Fruit fly (Drosophila melanogaster): ENCODE measurements around the gene CG9643.

The CG9643 gene

DNA sequence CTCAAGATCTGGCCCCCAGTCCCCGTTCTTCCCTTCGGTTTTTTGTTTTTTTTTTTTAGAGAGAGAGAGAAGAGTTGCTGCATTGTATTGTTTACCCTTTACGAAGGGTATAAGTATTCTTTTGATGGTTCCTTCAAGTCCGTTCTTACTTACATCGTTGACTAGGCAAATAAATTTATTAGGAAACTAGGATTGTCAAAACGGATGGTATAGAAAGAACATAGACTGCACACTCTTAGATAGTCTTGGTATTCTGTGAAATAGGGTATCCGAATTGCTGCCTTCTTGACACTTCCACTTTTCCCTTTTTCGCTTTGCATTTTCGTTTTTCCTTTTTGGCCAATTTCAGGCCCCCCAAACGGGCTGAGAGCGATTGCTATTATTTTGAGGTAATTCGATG, 32.4 kb upstream of the CG9643 start:
- TF ChIP-seq CrebA (GFP tag; optimal IDR thresholded peaks at IDR 0.05; ENCODE audit: borderline replicate concordance) (no peak), Hr78 (GFP tag; optimal IDR thresholded peaks at IDR 0.05) (no peak), Rel (GFP tag; optimal IDR thresholded peaks at IDR 0.05) (no peak), Rel (tag; optimal IDR thresholded peaks at IDR 0.05) (no peak), woc (GFP tag; optimal IDR thresholded peaks at IDR 0.05) (peak; percentile 61), CG9705 (GFP tag; optimal IDR thresholded peaks at IDR 0.05) (no peak), Vsx2 (GFP tag; optimal IDR thresholded peaks at IDR 0.05; ENCODE audit: partially characterized antibody) (no peak), pan (optimal IDR thresholded peaks at IDR 0.05) (no peak), Hr83 (GFP tag; optimal IDR thresholded peaks at IDR 0.05; ENCODE audit: poor library complexity, severe bottlenecking) (no peak), Sp1 (GFP tag; optimal IDR thresholded peaks at IDR 0.05) (peak; percentile 68), N (GFP tag; optimal IDR thresholded peaks at IDR 0.05) (no peak), sage (GFP tag; optimal IDR thresholded peaks at IDR 0.05) (no peak), dl (GFP tag; optimal IDR thresholded peaks at IDR 0.05; ENCODE audit: insufficient read depth in 1 of 2, partially characterized antibody in 2 of 2) (no peak), rgr (GFP tag; optimal IDR thresholded peaks at IDR 0.05) (peak; percentile 71), dsf (GFP tag; optimal IDR thresholded peaks at IDR 0.05; ENCODE audit: borderline replicate concordance) (no peak), Myc (optimal IDR thresholded peaks at IDR 0.05) (no peak), Dif (GFP tag; optimal IDR thresholded peaks at IDR 0.05; ENCODE audit: partially characterized antibody) (no peak), jim (GFP tag; optimal IDR thresholded peaks at IDR 0.05) (peak; percentile 42), tai (GFP tag; optimal IDR thresholded peaks at IDR 0.05) (no peak), Mio (GFP tag; optimal IDR thresholded peaks at IDR 0.05) (no peak), GATAd (GFP tag; optimal IDR thresholded peaks at IDR 0.05) (no peak), CG32264 (GFP tag; optimal IDR thresholded peaks at IDR 0.05) (peak; percentile 46), psq (GFP tag; optimal IDR thresholded peaks at IDR 0.05) (peak; percentile 68), brk (GFP tag; optimal IDR thresholded peaks at IDR 0.05) (no peak), OdsH (GFP tag; optimal IDR thresholded peaks at IDR 0.05) (peak; percentile 69), Abd-B (GFP tag; optimal IDR thresholded peaks at IDR 0.05) (no peak), fru (GFP tag; optimal IDR thresholded peaks at IDR 0.05) (peak; percentile 80), usp (GFP tag; optimal IDR thresholded peaks at IDR 0.05) (no peak), foxo (GFP tag; optimal IDR thresholded peaks at IDR 0.05) (peak in 1 of 2 experiments; percentile 67), lola (GFP tag; optimal IDR thresholded peaks at IDR 0.05) (no peak), ey (GFP tag; optimal IDR thresholded peaks at IDR 0.05) (peak; percentile 66), Hnf4 (GFP tag; optimal IDR thresholded peaks at IDR 0.05) (no peak), br (GFP tag; optimal IDR thresholded peaks at IDR 0.05) (peak; percentile 78), Dfd (GFP tag; optimal IDR thresholded peaks at IDR 0.05) (no peak), sv (GFP tag; optimal IDR thresholded peaks at IDR 0.05) (no peak), Jra (GFP tag; optimal IDR thresholded peaks at IDR 0.05) (no peak), h (GFP tag; optimal IDR thresholded peaks at IDR 0.05) (peak; percentile 74), HLH106 (tag; optimal IDR thresholded peaks at IDR 0.05) (peak; percentile 69), dmrt93B (GFP tag; optimal IDR thresholded peaks at IDR 0.05) (peak; percentile 38)

DNA sequence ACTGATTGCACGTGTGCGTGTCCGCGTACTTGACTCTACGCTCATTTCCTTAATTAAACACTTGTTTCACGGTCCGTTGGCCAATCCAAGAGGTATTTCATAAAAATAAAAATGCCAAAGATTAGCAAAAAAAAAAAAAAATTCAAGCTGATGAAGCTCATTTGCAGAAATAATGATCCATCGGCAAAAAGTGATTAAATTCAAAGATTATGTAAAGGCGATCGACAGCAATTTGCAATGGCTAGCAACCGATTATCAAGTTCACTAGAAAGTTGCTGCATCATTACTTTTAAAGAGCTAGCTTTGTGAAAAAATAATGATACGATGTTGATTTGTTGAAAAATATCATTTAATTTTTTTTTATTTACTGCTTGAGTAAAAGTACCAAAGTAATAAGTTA, 30.4 kb upstream of the CG9643 start:
- TF ChIP-seq N (GFP tag; optimal IDR thresholded peaks at IDR 0.05), result no peak
- no peak for TF ChIP-seq pan (optimal IDR thresholded peaks at IDR 0.05)

DNA sequence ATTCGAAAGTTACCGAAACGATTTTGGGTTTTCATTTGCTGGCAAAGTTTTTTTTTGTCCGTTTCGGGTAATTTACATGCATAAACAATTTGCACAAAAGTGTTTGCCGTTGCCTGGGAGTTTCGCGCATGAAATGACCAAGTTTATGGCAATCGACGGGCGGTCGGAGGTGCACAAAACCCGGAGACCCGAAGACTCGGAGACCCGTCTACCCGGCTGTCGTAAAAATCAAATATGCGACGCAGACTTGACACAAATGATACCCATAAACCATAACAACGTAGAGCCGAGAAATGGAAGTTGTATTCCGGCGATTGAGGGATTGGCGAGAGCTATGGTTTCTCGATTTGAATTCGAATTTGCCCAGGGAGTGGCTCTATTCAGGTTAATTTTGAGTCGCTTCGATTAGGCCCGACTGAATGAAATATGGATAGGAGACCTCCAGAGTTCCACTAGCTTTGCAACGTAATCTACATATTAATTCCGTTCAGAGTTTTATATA, 27.9 kb upstream of the CG9643 start:
- no peak for TF ChIP-seq psq (GFP tag; optimal IDR thresholded peaks at IDR 0.05)
- TF ChIP-seq Dfd (GFP tag; optimal IDR thresholded peaks at IDR 0.05), result no peak
- TF ChIP-seq br (GFP tag; optimal IDR thresholded peaks at IDR 0.05), result no peak
- TF ChIP-seq Myc (optimal IDR thresholded peaks at IDR 0.05), result no peak
- TF ChIP-seq Mio (GFP tag; optimal IDR thresholded peaks at IDR 0.05), result no peak
- no peak for TF ChIP-seq Abd-B (GFP tag; optimal IDR thresholded peaks at IDR 0.05)
- no peak for TF ChIP-seq HLH106 (tag; optimal IDR thresholded peaks at IDR 0.05)
- no peak for TF ChIP-seq lola (GFP tag; optimal IDR thresholded peaks at IDR 0.05)
- TF ChIP-seq brk (GFP tag; optimal IDR thresholded peaks at IDR 0.05), result no peak
- TF ChIP-seq jim (GFP tag; optimal IDR thresholded peaks at IDR 0.05), result no peak
- no peak for TF ChIP-seq pan (optimal IDR thresholded peaks at IDR 0.05)
- TF ChIP-seq Vsx2 (GFP tag; optimal IDR thresholded peaks at IDR 0.05; ENCODE audit: partially characterized antibody), result no peak
- TF ChIP-seq rgr (GFP tag; optimal IDR thresholded peaks at IDR 0.05), result no peak
- TF ChIP-seq Rel (GFP tag; optimal IDR thresholded peaks at IDR 0.05), result no peak
- TF ChIP-seq Rel (tag; optimal IDR thresholded peaks at IDR 0.05), result no peak
- TF ChIP-seq woc (GFP tag; optimal IDR thresholded peaks at IDR 0.05), result no peak
- no peak for TF ChIP-seq Hr83 (GFP tag; optimal IDR thresholded peaks at IDR 0.05; ENCODE audit: poor library complexity, severe bottlenecking)
- TF ChIP-seq Jra (GFP tag; optimal IDR thresholded peaks at IDR 0.05), result no peak
- no peak for TF ChIP-seq sage (GFP tag; optimal IDR thresholded peaks at IDR 0.05)
- no peak for TF ChIP-seq h (GFP tag; optimal IDR thresholded peaks at IDR 0.05)
